Worm (Caenorhabditis elegans): ENCODE data around the gene F57G12.1.

DNA sequence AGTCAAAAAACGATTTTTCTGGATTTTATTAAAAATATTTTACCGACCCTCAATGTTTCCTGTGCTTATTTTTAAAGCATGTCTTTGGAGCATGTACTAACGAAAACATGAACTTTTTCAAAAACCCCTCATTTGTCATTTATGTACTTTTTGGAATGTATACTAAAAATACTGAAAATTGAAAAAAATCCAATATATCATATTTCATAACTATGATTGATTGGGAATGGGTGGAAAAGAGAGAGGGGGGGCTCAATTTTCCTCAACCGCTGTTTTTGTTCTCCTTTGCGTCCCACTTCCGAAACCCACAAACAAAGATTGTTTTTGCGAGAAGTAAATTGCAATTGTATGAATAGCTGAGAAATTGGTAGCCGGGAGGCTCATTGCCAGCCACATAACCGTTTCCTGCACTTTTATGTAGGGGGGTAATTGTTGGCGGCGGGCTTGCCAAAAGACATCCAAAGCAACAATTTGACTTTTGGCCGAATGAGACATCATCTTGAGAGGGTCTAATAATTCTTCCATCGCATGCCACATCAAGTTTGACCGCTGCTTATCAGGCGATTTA is 8.4 kb upstream of the F57G12.1 start:
- TF ChIP-seq ceh-36 (tag; optimal IDR thresholded peaks at IDR 0.05) (no peak), ama-1 (optimal IDR thresholded peaks at IDR 0.05) (no peak), hmg-4 (GFP tag; optimal IDR thresholded peaks at IDR 0.05) (peak; percentile 35), ceh-13 (GFP tag; optimal IDR thresholded peaks at IDR 0.05) (no peak), B0310.2 (tag; optimal IDR thresholded peaks at IDR 0.05) (no peak), tbx-37 (GFP tag; conservative IDR thresholded peaks at IDR 0.05) (no peak), ets-7 (tag; optimal IDR thresholded peaks at IDR 0.05) (no peak), pes-1 (GFP tag; IDR thresholded peaks at IDR 0.05) (no peak), flt-1 (GFP tag; IDR thresholded peaks at IDR 0.05) (no peak), hnd-1 (tag; optimal IDR thresholded peaks at IDR 0.05) (no peak), hmbx-1 (tag; optimal IDR thresholded peaks at IDR 0.05) (no peak), F13C5.2 (tag; optimal IDR thresholded peaks at IDR 0.05) (no peak)

Data from whole organism, early embryonic.